Worm (Caenorhabditis elegans) whole organism, L4/young adult: ENCODE data around the gene cdh-3.

Source experiments
- W03F9.2 ChIP-seq: fragments of 150-350 bp; optimal IDR thresholded peaks from 2 replicates; lab custom pipeline; 2014; ENCODE audit warnings: missing biosample characterization, missing genetic modification characterization
- dao-5 ChIP-seq: sonication (generic microtip); optimal IDR thresholded peaks from 2 replicates; lab custom pipeline; 2016; ENCODE audit warnings: missing genotype, missing genetic modification characterization, moderate library complexity, missing compliant biosample characterization
- him-1 ChIP-seq: sonication (generic microtip); optimal IDR thresholded peaks from 2 replicates; lab custom pipeline; 2016; ENCODE audit warnings: missing genotype, missing genetic modification reagents, missing genetic modification characterization, missing compliant biosample characterization

DNA sequence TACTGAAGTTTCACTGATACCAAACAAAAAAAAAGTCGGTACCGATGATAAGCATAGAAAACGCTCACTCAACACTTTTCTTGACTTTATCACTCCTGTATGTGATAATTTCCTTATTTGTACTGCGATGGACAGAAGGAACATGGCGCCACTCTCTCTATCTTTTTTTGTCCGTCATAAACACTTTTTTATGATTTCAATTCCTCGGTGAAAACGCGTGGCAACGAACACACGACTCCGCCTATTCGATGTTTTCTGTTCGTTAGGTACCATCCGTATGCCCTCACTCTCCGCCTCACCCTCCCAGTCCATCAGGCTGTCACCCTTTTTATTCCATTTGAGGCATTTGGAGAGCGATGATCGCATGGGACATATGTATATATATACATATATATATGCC is 23.9 kb downstream of the cdh-3 start:
- TF ChIP-seq him-1 (tag; lab: Kevin White, UChicago) (no peak), W03F9.2 (tag; lab: Kevin White, UChicago) (no peak), dao-5 (no peak)
